Fruit fly (Drosophila melanogaster) whole organism, embryonic: ENCODE data around the gene Rcd-1r.
A peak's percentile ranks its signal among the peaks of the same experiment; 100 is the strongest.

Experiments used
- Adf1 ChIP-seq: fragments of 200-800 bp; sonication (Bioruptor generic); IDR thresholded peaks from 2 replicates; pipeline ENCODE4 v1.3.6; 2022; ENCODE audit warnings: missing biosample characterization, missing genetic modification characterization
- BEAF-32 ChIP-seq: fragments of 200-800 bp; sonication (Bioruptor generic); optimal IDR thresholded peaks from 3 replicates; lab custom pipeline; 2017; ENCODE audit warnings: missing biosample characterization, missing genetic modification characterization, mild to moderate bottlenecking, moderate library complexity, missing genetic modification reagents
- CG10565 ChIP-seq: fragments of 200-800 bp; sonication (Bioruptor generic); optimal IDR thresholded peaks from 3 replicates; lab custom pipeline; 2016; ENCODE audit warnings: missing biosample characterization, mild to moderate bottlenecking, missing genetic modification characterization
- CG12104 ChIP-seq: fragments of 200-800 bp; sonication (Bioruptor generic); optimal IDR thresholded peaks from 3 replicates; lab custom pipeline; 2016; ENCODE audit warnings: missing biosample characterization, missing genetic modification characterization
- CG14710 ChIP-seq: fragments of 200-800 bp; sonication (Bioruptor generic); optimal IDR thresholded peaks from 3 replicates; lab custom pipeline; 2019; ENCODE audit warnings: missing biosample characterization, mild to moderate bottlenecking, missing genetic modification characterization, moderate library complexity
- CG1529 ChIP-seq: fragments of 200-800 bp; sonication (Bioruptor generic); optimal IDR thresholded peaks from 3 replicates; lab custom pipeline; 2018; ENCODE audit warnings: missing biosample characterization, missing genetic modification characterization
- CG1832 ChIP-seq: fragments of 200-800 bp; sonication (Bioruptor generic); optimal IDR thresholded peaks from 2 replicates; lab custom pipeline; 2017; ENCODE audit warnings: missing biosample characterization, mild to moderate bottlenecking, missing genetic modification characterization, inconsistent platforms
- CG2120 ChIP-seq: fragments of 200-800 bp; sonication (Bioruptor generic); optimal IDR thresholded peaks from 3 replicates; lab custom pipeline; 2016; ENCODE audit warnings: missing biosample characterization, missing genetic modification characterization
- CG2129 ChIP-seq: fragments of 200-800 bp; sonication (Bioruptor generic); IDR thresholded peaks from 2 replicates; pipeline ENCODE4 v1.3.6; 2022; ENCODE audit warnings: missing biosample characterization, missing genetic modification characterization; ENCODE audit not compliant: partially characterized antibody
- CG2712 ChIP-seq: fragments of 200-800 bp; optimal IDR thresholded peaks from 3 replicates; lab custom pipeline; 2019; ENCODE audit warnings: missing biosample characterization, mild to moderate bottlenecking, missing genetic modification characterization, moderate library complexity
- CG33557 ChIP-seq: fragments of 200-800 bp; sonication (Bioruptor generic); optimal IDR thresholded peaks from 2 replicates; lab custom pipeline; 2019; ENCODE audit warnings: missing biosample characterization, mild to moderate bottlenecking, missing genetic modification characterization, moderate library complexity
- CG3847 ChIP-seq: fragments of 200-800 bp; sonication (Bioruptor generic); IDR thresholded peaks from 2 replicates; pipeline ENCODE4 v1.3.6; 2022; ENCODE audit warnings: missing biosample characterization, missing genetic modification characterization
- CG6854 ChIP-seq: fragments of 200-800 bp; sonication (Bioruptor generic); optimal IDR thresholded peaks from 3 replicates; lab custom pipeline; 2017; ENCODE audit warnings: missing biosample characterization, mild to moderate bottlenecking, missing genetic modification characterization
- CG7928 ChIP-seq: fragments of 200-800 bp; sonication (Bioruptor generic); optimal IDR thresholded peaks from 2 replicates; lab custom pipeline; 2017; ENCODE audit warnings: missing biosample characterization, mild to moderate bottlenecking, missing genetic modification characterization
- CG8281 ChIP-seq: fragments of 200-800 bp; sonication (Bioruptor generic); optimal IDR thresholded peaks from 2 replicates; lab custom pipeline; 2018; ENCODE audit warnings: missing biosample characterization, mild to moderate bottlenecking, missing genetic modification characterization, moderate library complexity
- CG8290 ChIP-seq, 3 experiments: fragments of 200-800 bp; sonication (Bioruptor generic); optimal IDR thresholded peaks; 2 replicates each; lab custom pipeline; 2016 to 2019; ENCODE audit warnings: missing biosample characterization in 3 of 3, missing genetic modification characterization in 3 of 3, mild to moderate bottlenecking in 2 of 3, moderate library complexity in 1 of 3
- CG8944 ChIP-seq: fragments of 200-800 bp; sonication (Bioruptor generic); optimal IDR thresholded peaks from 3 replicates; lab custom pipeline; 2016; ENCODE audit warnings: missing biosample characterization, missing genetic modification characterization
- CG9797 ChIP-seq: fragments of 200-800 bp; sonication (Bioruptor generic); optimal IDR thresholded peaks from 3 replicates; lab custom pipeline; 2018; ENCODE audit warnings: missing biosample characterization, mild to moderate bottlenecking, missing genetic modification characterization
- Drgx ChIP-seq: fragments of 200-800 bp; sonication (Bioruptor generic); IDR thresholded peaks from 2 replicates; pipeline ENCODE4 v1.3.6; 2022; ENCODE audit warnings: missing biosample characterization, missing genetic modification characterization
- E2f1 ChIP-seq: fragments of 200-800 bp; sonication (Bioruptor generic); IDR thresholded peaks from 2 replicates; pipeline ENCODE4 v1.3.6; 2022; ENCODE audit warnings: missing biosample characterization, missing genetic modification characterization
- Elba2 ChIP-seq: fragments of 200-800 bp; sonication (Bioruptor generic); optimal IDR thresholded peaks from 3 replicates; lab custom pipeline; 2016; ENCODE audit warnings: missing biosample characterization, missing genetic modification characterization
- GATAe ChIP-seq: fragments of 200-800 bp; sonication (Bioruptor generic); conservative IDR thresholded peaks from 2 replicates; pipeline ENCODE4 v1.3.6; 2022; ENCODE audit warnings: missing biosample characterization, missing genetic modification characterization
- HLH54F ChIP-seq: fragments of 200-800 bp; sonication (Bioruptor generic); optimal IDR thresholded peaks from 3 replicates; lab custom pipeline; 2016; ENCODE audit warnings: missing biosample characterization, missing genetic modification characterization
- Mad ChIP-seq: fragments of 200-800 bp; sonication (Bioruptor generic); optimal IDR thresholded peaks from 2 replicates; lab custom pipeline; 2016; ENCODE audit warnings: missing biosample characterization, missing genetic modification characterization
- NK7.1 ChIP-seq: fragments of 200-800 bp; sonication (Bioruptor generic); optimal IDR thresholded peaks from 3 replicates; lab custom pipeline; 2016; ENCODE audit warnings: missing biosample characterization, missing genetic modification characterization
- Oaz ChIP-seq: fragments of 200-800 bp; sonication (Bioruptor generic); IDR thresholded peaks from 2 replicates; pipeline ENCODE4 v1.3.6; 2022; ENCODE audit warnings: missing biosample characterization, missing genetic modification characterization
- Scr ChIP-seq: fragments of 200-800 bp; sonication (Bioruptor generic); IDR thresholded peaks from 2 replicates; pipeline ENCODE4 v1.3.6; 2022; ENCODE audit warnings: missing biosample characterization, missing genetic modification characterization; ENCODE audit not compliant: partially characterized antibody
- Side ChIP-seq: fragments of 200-800 bp; sonication (Bioruptor generic); optimal IDR thresholded peaks from 2 replicates; lab custom pipeline; 2016; ENCODE audit warnings: missing biosample characterization, missing genetic modification characterization
- Sin3A ChIP-seq: fragments of >200 bp; optimal IDR thresholded peaks from 2 replicates; lab custom pipeline; 2018
- Sox102F ChIP-seq: fragments of 200-800 bp; sonication (Bioruptor generic); optimal IDR thresholded peaks from 2 replicates; lab custom pipeline; 2018; ENCODE audit warnings: missing biosample characterization, mild to moderate bottlenecking, missing genetic modification characterization, moderate library complexity
- Sry-β ChIP-seq: fragments of 200-800 bp; sonication (Bioruptor generic); optimal IDR thresholded peaks from 2 replicates; lab custom pipeline; 2018; ENCODE audit warnings: missing biosample characterization, mild to moderate bottlenecking, missing genetic modification characterization, moderate library complexity
- YL-1 ChIP-seq: fragments of 200-800 bp; sonication (Bioruptor generic); optimal IDR thresholded peaks from 3 replicates; lab custom pipeline; 2017; ENCODE audit warnings: missing biosample characterization, mild to moderate bottlenecking, missing genetic modification characterization
- amos ChIP-seq: fragments of 200-800 bp; sonication (Bioruptor generic); IDR thresholded peaks from 2 replicates; pipeline ENCODE4 v1.3.6; 2022; ENCODE audit warnings: missing biosample characterization, missing genetic modification characterization; ENCODE audit not compliant: partially characterized antibody
- br ChIP-seq: fragments of >200 bp; optimal IDR thresholded peaks from 2 replicates; lab custom pipeline; 2017
- cad ChIP-seq: fragments of >200 bp; optimal IDR thresholded peaks from 2 replicates; lab custom pipeline; 2017; ENCODE audit warnings: missing biosample characterization, missing genetic modification characterization
- chn ChIP-seq: fragments of 200-800 bp; sonication (Bioruptor generic); optimal IDR thresholded peaks from 2 replicates; lab custom pipeline; 2016; ENCODE audit warnings: missing biosample characterization, missing genetic modification characterization
- da ChIP-seq: fragments of 200-800 bp; sonication (Bioruptor generic); optimal IDR thresholded peaks from 2 replicates; lab custom pipeline; 2016; ENCODE audit warnings: missing biosample characterization, missing genetic modification characterization
- disco-r ChIP-seq: fragments of 200-800 bp; sonication (Bioruptor generic); optimal IDR thresholded peaks from 2 replicates; lab custom pipeline; 2016; ENCODE audit warnings: missing biosample characterization, missing genetic modification characterization
- fu2 ChIP-seq: fragments of 200-800 bp; sonication (Bioruptor generic); optimal IDR thresholded peaks from 2 replicates; lab custom pipeline; 2016; ENCODE audit warnings: missing biosample characterization, missing genetic modification characterization
- gcm ChIP-seq: fragments of 200-800 bp; sonication (Bioruptor generic); optimal IDR thresholded peaks from 2 replicates; lab custom pipeline; 2019; ENCODE audit warnings: missing biosample characterization, mild to moderate bottlenecking, missing genetic modification characterization, moderate library complexity
- h ChIP-seq: fragments of >200 bp; optimal IDR thresholded peaks from 2 replicates; lab custom pipeline; 2017
- kah ChIP-seq: fragments of 200-800 bp; sonication (Bioruptor generic); optimal IDR thresholded peaks from 2 replicates; lab custom pipeline; 2018; ENCODE audit warnings: missing biosample characterization, mild to moderate bottlenecking, missing genetic modification characterization
- lilli ChIP-seq: fragments of 200-800 bp; sonication (Bioruptor generic); optimal IDR thresholded peaks from 3 replicates; lab custom pipeline; 2016; ENCODE audit warnings: missing biosample characterization, missing genetic modification characterization
- mam ChIP-seq: fragments of 200-800 bp; sonication (Bioruptor generic); optimal IDR thresholded peaks from 3 replicates; lab custom pipeline; 2016; ENCODE audit warnings: missing biosample characterization, missing genetic modification characterization
- oc ChIP-seq: fragments of 200-800 bp; sonication (Bioruptor generic); optimal IDR thresholded peaks from 2 replicates; lab custom pipeline; 2018; ENCODE audit warnings: missing biosample characterization, mild to moderate bottlenecking, missing genetic modification characterization, moderate library complexity
- salm ChIP-seq: fragments of 200-800 bp; sonication (Bioruptor generic); optimal IDR thresholded peaks from 2 replicates; lab custom pipeline; 2018; ENCODE audit warnings: missing biosample characterization, mild to moderate bottlenecking, missing genetic modification characterization
- sim ChIP-seq: fragments of 200-800 bp; sonication (Bioruptor generic); IDR thresholded peaks from 2 replicates; pipeline ENCODE4 v1.3.6; 2022; ENCODE audit warnings: missing biosample characterization, missing genetic modification characterization
- slou ChIP-seq: fragments of 200-800 bp; sonication (Bioruptor generic); optimal IDR thresholded peaks from 3 replicates; lab custom pipeline; 2016; ENCODE audit warnings: missing biosample characterization, missing genetic modification characterization
- sob ChIP-seq: fragments of 200-800 bp; sonication (Bioruptor generic); IDR thresholded peaks from 2 replicates; pipeline ENCODE4 v1.3.6; 2022; ENCODE audit warnings: missing biosample characterization, missing genetic modification characterization
- tio ChIP-seq: fragments of 200-800 bp; sonication (Bioruptor generic); optimal IDR thresholded peaks from 2 replicates; lab custom pipeline; 2017; ENCODE audit warnings: missing biosample characterization, missing genetic modification characterization, inconsistent platforms
- vfl ChIP-seq: fragments of 200-800 bp; sonication (Bioruptor generic); optimal IDR thresholded peaks from 2 replicates; lab custom pipeline; 2016; ENCODE audit warnings: missing biosample characterization, missing genetic modification characterization

Rcd-1r gene

dm6 chr2L:8984614-8985318, 29.1 kb downstream of the Rcd-1r start, which contains the start of gene CG13101 (continued):
- peak; percentile 94 for TF ChIP-seq Adf1 (GFP tag; lab: Robert Waterston, UW)
- TF ChIP-seq br (lab: Kevin White, UChicago): no peak
- TF ChIP-seq CG14710: peak; percentile 91
- TF ChIP-seq CG8944 (GFP tag; lab: Kevin White, UChicago): peak; percentile 66
- no peak for TF ChIP-seq Sin3A
- peak; percentile 68 for TF ChIP-seq CG8290 (GFP tag; optimal IDR thresholded peaks at IDR 0.05; lab: Kevin White, UChicago)
- peak in 1 of 2 experiments; percentile 70 for TF ChIP-seq CG8290 (tag; optimal IDR thresholded peaks at IDR 0.05; lab: Kevin White, UChicago)
- TF ChIP-seq salm (tag; lab: Kevin White, UChicago): peak; percentile 88
- peak; percentile 68 for TF ChIP-seq kah (GFP tag; lab: Kevin White, UChicago)
- peak; percentile 49; the same call in 1 of the 2 replicates for TF ChIP-seq GATAe
- TF ChIP-seq h (lab: Kevin White, UChicago): no peak
- TF ChIP-seq CG8281 (tag; lab: Kevin White, UChicago): peak; percentile 87
- no peak for TF ChIP-seq Scr
- TF ChIP-seq tio (GFP tag; lab: Kevin White, UChicago): peak; percentile 91
- TF ChIP-seq Oaz: peak; percentile 87
- peak; percentile 78 for TF ChIP-seq Mad
- TF ChIP-seq vfl: peak; percentile 85
- peak; percentile 59 for TF ChIP-seq CG7928 (GFP tag; lab: Kevin White, UChicago)
- TF ChIP-seq sim (GFP tag; lab: Robert Waterston, UW): peak; percentile 88
- peak; percentile 93 for TF ChIP-seq oc (tag; lab: Kevin White, UChicago)
- peak; percentile 50 for TF ChIP-seq da
- peak; percentile 78 for TF ChIP-seq HLH54F (GFP tag; lab: Kevin White, UChicago)
- no peak for TF ChIP-seq amos
- TF ChIP-seq lilli (GFP tag; lab: Kevin White, UChicago): peak; percentile 93
- peak; percentile 61 for TF ChIP-seq CG10565 (GFP tag; lab: Kevin White, UChicago)
- peak; percentile 87 for TF ChIP-seq CG6854 (GFP tag; lab: Kevin White, UChicago)
- peak; percentile 70 for TF ChIP-seq mam (GFP tag; lab: Kevin White, UChicago)
- TF ChIP-seq CG12104 (GFP tag; lab: Kevin White, UChicago): peak; percentile 84
- peak; percentile 61 for TF ChIP-seq YL-1 (GFP tag; lab: Kevin White, UChicago)
- TF ChIP-seq CG9797 (GFP tag; lab: Kevin White, UChicago): no peak
- no peak for TF ChIP-seq Sry-β (GFP tag; lab: Kevin White, UChicago)
- peak; percentile 81 for TF ChIP-seq CG1529 (GFP tag; lab: Kevin White, UChicago)
- TF ChIP-seq BEAF-32 (GFP tag; lab: Kevin White, UChicago): no peak
- TF ChIP-seq slou: peak; percentile 76
- no peak for TF ChIP-seq CG1832
- peak; percentile 63 for TF ChIP-seq fu2 (GFP tag; lab: Kevin White, UChicago)
- TF ChIP-seq chn (GFP tag; lab: Kevin White, UChicago): peak; percentile 83
- peak; percentile 74 for TF ChIP-seq disco-r (GFP tag; lab: Kevin White, UChicago)
- peak; percentile 94 for TF ChIP-seq CG3847 (GFP tag; lab: Robert Waterston, UW)
- peak; percentile 92 for TF ChIP-seq gcm (GFP tag; lab: Kevin White, UChicago)
- TF ChIP-seq E2f1 (GFP tag; lab: Robert Waterston, UW): peak; percentile 95
- TF ChIP-seq CG2712 (tag; lab: Kevin White, UChicago): peak; percentile 97
- no peak for TF ChIP-seq CG2129
- peak; percentile 72 for TF ChIP-seq NK7.1 (GFP tag; lab: Kevin White, UChicago)
- no peak for TF ChIP-seq cad (GFP tag; lab: Kevin White, UChicago)
- TF ChIP-seq sob: peak; percentile 96
- peak; percentile 41 for TF ChIP-seq Elba2 (GFP tag; lab: Kevin White, UChicago)
- peak; percentile 77 for TF ChIP-seq Side (GFP tag; lab: Kevin White, UChicago)
- TF ChIP-seq CG33557 (GFP tag; lab: Kevin White, UChicago): peak; percentile 80
- peak; percentile 93 for TF ChIP-seq CG2120 (GFP tag; lab: Kevin White, UChicago)
- peak; percentile 97 for TF ChIP-seq Drgx (GFP tag; lab: Robert Waterston, UW)
- TF ChIP-seq Sox102F: peak; percentile 86
